In genomic region chr2L:18899862-18900261, dm6 we compare ENCODE assay signal across 1 fruit fly cellular context.
TF ChIP-seq lines count a peak whose summit lies in the region.

No protein-coding gene starts in this region.

TF ChIP-seq in whole organism, embryonic, 481 proteins besides CTCF, POLR2A, EP300 and RAD21 (continued from another document):
- peak; percentile 25 for TF ChIP-seq Antp (GFP tag; optimal IDR thresholded peaks at IDR 0.05; lab: Kevin White, UChicago)
- TF ChIP-seq H2.0 (GFP tag; IDR thresholded peaks at IDR 0.05; lab: Robert Waterston, UW): no peak
- TF ChIP-seq phol (tag; optimal IDR thresholded peaks at IDR 0.05; lab: Kevin White, UChicago): peak; percentile 78
- TF ChIP-seq danr (GFP tag; IDR thresholded peaks at IDR 0.05; lab: Robert Waterston, UW): peak; percentile 50; the same call in 1 of the 2 replicates
- TF ChIP-seq Nf-YA (GFP tag; IDR thresholded peaks at IDR 0.05; lab: Robert Waterston, UW): no peak
- TF ChIP-seq stwl (tag; optimal IDR thresholded peaks at IDR 0.05; lab: Kevin White, UChicago): peak; percentile 25
- no peak for TF ChIP-seq CG6791 (GFP tag; IDR thresholded peaks at IDR 0.05; lab: Robert Waterston, UW; ENCODE audit: partially characterized antibody)
- TF ChIP-seq Mrtf (GFP tag; IDR thresholded peaks at IDR 0.05; lab: Robert Waterston, UW): no peak
- no peak for TF ChIP-seq sc (optimal IDR thresholded peaks at IDR 0.05; lab: Kevin White, UChicago)
- peak; percentile 25 for TF ChIP-seq sc (GFP tag; optimal IDR thresholded peaks at IDR 0.05; lab: Kevin White, UChicago)
- TF ChIP-seq CG10366 (GFP tag; IDR thresholded peaks at IDR 0.05; lab: Robert Waterston, UW): peak; percentile 17; the same call in 1 of the 2 replicates
- TF ChIP-seq Ravus (GFP tag; IDR thresholded peaks at IDR 0.05; lab: Robert Waterston, UW): no peak
- no peak for TF ChIP-seq mld (GFP tag; IDR thresholded peaks at IDR 0.05; lab: Robert Waterston, UW; ENCODE audit: partially characterized antibody)
- TF ChIP-seq Opbp (GFP tag; IDR thresholded peaks at IDR 0.05; lab: Robert Waterston, UW; ENCODE audit: partially characterized antibody): no peak
- TF ChIP-seq CG10321 (GFP tag; IDR thresholded peaks at IDR 0.05; lab: Robert Waterston, UW): no peak
- no peak for TF ChIP-seq ato (GFP tag; IDR thresholded peaks at IDR 0.05; lab: Robert Waterston, UW; ENCODE audit: partially characterized antibody)
- TF ChIP-seq CG2712 (tag; optimal IDR thresholded peaks at IDR 0.05; lab: Kevin White, UChicago): peak; percentile 84
- no peak for TF ChIP-seq Adf1 (GFP tag; IDR thresholded peaks at IDR 0.05; lab: Robert Waterston, UW)
- no peak for TF ChIP-seq disco-r (GFP tag; optimal IDR thresholded peaks at IDR 0.05; lab: Kevin White, UChicago)
- TF ChIP-seq Abd-B (GFP tag; optimal IDR thresholded peaks at IDR 0.05; lab: Kevin White, UChicago): peak; percentile 35
- no peak for TF ChIP-seq da (GFP tag; optimal IDR thresholded peaks at IDR 0.05; lab: Kevin White, UChicago)
- TF ChIP-seq seq (GFP tag; IDR thresholded peaks at IDR 0.05; lab: Robert Waterston, UW): no peak
- TF ChIP-seq bsh (GFP tag; optimal IDR thresholded peaks at IDR 0.05; lab: Kevin White, UChicago): peak in 1 of 2 experiments; percentile 84
- TF ChIP-seq CG18476 (GFP tag; optimal IDR thresholded peaks at IDR 0.05; lab: Kevin White, UChicago): no peak
- TF ChIP-seq mirr (GFP tag; optimal IDR thresholded peaks at IDR 0.05; lab: Kevin White, UChicago): no peak
- TF ChIP-seq CG10959 (GFP tag; IDR thresholded peaks at IDR 0.05; lab: Robert Waterston, UW): peak; percentile 64
- TF ChIP-seq TFAM (GFP tag; optimal IDR thresholded peaks at IDR 0.05; lab: Kevin White, UChicago): no peak
- peak; percentile 21 to 41 for TF ChIP-seq dpn (GFP tag; optimal IDR thresholded peaks at IDR 0.05; lab: Kevin White, UChicago)
- TF ChIP-seq CG11695 (GFP tag; IDR thresholded peaks at IDR 0.05; lab: Robert Waterston, UW): no peak
- no peak for TF ChIP-seq CG4854 (GFP tag; optimal IDR thresholded peaks at IDR 0.05; lab: Kevin White, UChicago)
- TF ChIP-seq Mad (GFP tag; optimal IDR thresholded peaks at IDR 0.05; lab: Kevin White, UChicago): no peak
- peak; percentile 84 for TF ChIP-seq dmrt11E (tag; optimal IDR thresholded peaks at IDR 0.05; lab: Kevin White, UChicago)
- peak; percentile 34; the same call in 1 of the 2 replicates for TF ChIP-seq Gsc (GFP tag; IDR thresholded peaks at IDR 0.05; lab: Robert Waterston, UW)
- no peak for TF ChIP-seq CG3847 (GFP tag; IDR thresholded peaks at IDR 0.05; lab: Robert Waterston, UW)
- TF ChIP-seq CG12299 (tag; optimal IDR thresholded peaks at IDR 0.05; lab: Kevin White, UChicago): no peak
- TF ChIP-seq knrl (GFP tag; IDR thresholded peaks at IDR 0.05; lab: Robert Waterston, UW; ENCODE audit: partially characterized antibody): no peak
- no peak for TF ChIP-seq CG5953 (GFP tag; IDR thresholded peaks at IDR 0.05; lab: Robert Waterston, UW)
- no peak for TF ChIP-seq CG6813 (GFP tag; optimal IDR thresholded peaks at IDR 0.05; lab: Kevin White, UChicago)
- TF ChIP-seq unc-4 (GFP tag; IDR thresholded peaks at IDR 0.05; lab: Robert Waterston, UW; ENCODE audit: partially characterized antibody): no peak
- TF ChIP-seq Med (GFP tag; lab: Kevin White, UChicago): peak; percentile 87
- no peak for TF ChIP-seq tx (GFP tag; optimal IDR thresholded peaks at IDR 0.05; lab: Kevin White, UChicago)
- no peak for TF ChIP-seq CG17612 (GFP tag; IDR thresholded peaks at IDR 0.05; lab: Robert Waterston, UW)
- no peak for TF ChIP-seq CG6175 (GFP tag; IDR thresholded peaks at IDR 0.05; lab: Robert Waterston, UW)
- TF ChIP-seq CG13424 (tag; optimal IDR thresholded peaks at IDR 0.05; lab: Kevin White, UChicago): peak; percentile 56
- TF ChIP-seq Sox100B (GFP tag; optimal IDR thresholded peaks at IDR 0.05; lab: Kevin White, UChicago): peak; percentile 24
- TF ChIP-seq CG7928 (GFP tag; optimal IDR thresholded peaks at IDR 0.05; lab: Kevin White, UChicago): no peak
- TF ChIP-seq gcm (GFP tag; optimal IDR thresholded peaks at IDR 0.05; lab: Kevin White, UChicago): no peak
- peak; percentile 44 for TF ChIP-seq CG8924 (tag; optimal IDR thresholded peaks at IDR 0.05; lab: Kevin White, UChicago)
- no peak for TF ChIP-seq prd (optimal IDR thresholded peaks at IDR 0.05; lab: Kevin White, UChicago)
- peak; percentile 71 for TF ChIP-seq prd (GFP tag; IDR thresholded peaks at IDR 0.05; lab: Robert Waterston, UW)
- TF ChIP-seq sug (tag; optimal IDR thresholded peaks at IDR 0.05; lab: Kevin White, UChicago): no peak
- TF ChIP-seq CG31388 (GFP tag; optimal IDR thresholded peaks at IDR 0.05; lab: Kevin White, UChicago): no peak
- no peak; the same call in 2 of the 3 replicates for TF ChIP-seq H15 (GFP tag; IDR thresholded peaks at IDR 0.05; lab: Robert Waterston, UW)
- TF ChIP-seq Bgb (GFP tag; IDR thresholded peaks at IDR 0.05; lab: Robert Waterston, UW; ENCODE audit: partially characterized antibody): no peak
- TF ChIP-seq CG18262 (tag; optimal IDR thresholded peaks at IDR 0.05; lab: Kevin White, UChicago): peak; percentile 83
- TF ChIP-seq tgo (GFP tag; IDR thresholded peaks at IDR 0.05; lab: Robert Waterston, UW): no peak
- TF ChIP-seq B-H1 (GFP tag; IDR thresholded peaks at IDR 0.05; lab: Robert Waterston, UW): peak; percentile 30; the same call in 2 of the 3 replicates
- TF ChIP-seq CG2889 (GFP tag; IDR thresholded peaks at IDR 0.05; lab: Robert Waterston, UW): no peak
- peak; percentile 62 for TF ChIP-seq CG7839 (tag; optimal IDR thresholded peaks at IDR 0.05; lab: Kevin White, UChicago)
- peak; percentile 37; the same call in 1 of the 2 replicates for TF ChIP-seq CG4360 (GFP tag; IDR thresholded peaks at IDR 0.05; lab: Robert Waterston, UW)
- TF ChIP-seq dm (GFP tag; optimal IDR thresholded peaks at IDR 0.05; lab: Kevin White, UChicago): no peak
- peak; percentile 57 for TF ChIP-seq D19B (GFP tag; optimal IDR thresholded peaks at IDR 0.05; lab: Kevin White, UChicago)
- TF ChIP-seq HmgZ (tag; optimal IDR thresholded peaks at IDR 0.05; lab: Kevin White, UChicago): no peak
- TF ChIP-seq CG43689 (GFP tag; IDR thresholded peaks at IDR 0.05; lab: Robert Waterston, UW): no peak
- TF ChIP-seq HLH3B (GFP tag; IDR thresholded peaks at IDR 0.05; lab: Robert Waterston, UW): 0 out of 2 replicates have a peak, but pooled peaks have one; percentile 42
- no peak for TF ChIP-seq CG13894 (tag; optimal IDR thresholded peaks at IDR 0.05; lab: Kevin White, UChicago)
- peak; percentile 74 for TF ChIP-seq dmrt99B (tag; optimal IDR thresholded peaks at IDR 0.05; lab: Kevin White, UChicago)
- no peak for TF ChIP-seq dimm (GFP tag; IDR thresholded peaks at IDR 0.05; lab: Robert Waterston, UW)
- TF ChIP-seq grau (tag; optimal IDR thresholded peaks at IDR 0.05; lab: Kevin White, UChicago): peak; percentile 56
- no peak for TF ChIP-seq MESR4 (GFP tag; optimal IDR thresholded peaks at IDR 0.05; lab: Kevin White, UChicago)
- no peak for TF ChIP-seq Lhr (GFP tag; optimal IDR thresholded peaks at IDR 0.05; lab: Kevin White, UChicago)
- TF ChIP-seq CG4730 (GFP tag; IDR thresholded peaks at IDR 0.05; lab: Robert Waterston, UW): no peak
- peak; percentile 65 for TF ChIP-seq Ssrp (tag; optimal IDR thresholded peaks at IDR 0.05; lab: Kevin White, UChicago)
- peak; percentile 61; the same call in 2 of the 3 replicates for TF ChIP-seq zfh1 (GFP tag; IDR thresholded peaks at IDR 0.05; lab: Robert Waterston, UW)
- no peak for TF ChIP-seq exex (tag; optimal IDR thresholded peaks at IDR 0.05; lab: Kevin White, UChicago)
- no peak for TF ChIP-seq CG4617 (GFP tag; optimal IDR thresholded peaks at IDR 0.05; lab: Kevin White, UChicago; ENCODE audit: borderline replicate concordance)
- TF ChIP-seq tll (GFP tag; optimal IDR thresholded peaks at IDR 0.05; lab: Kevin White, UChicago): no peak
- TF ChIP-seq Vsx1 (GFP tag; optimal IDR thresholded peaks at IDR 0.05; lab: Kevin White, UChicago): no peak
- no peak for TF ChIP-seq CG2120 (GFP tag; optimal IDR thresholded peaks at IDR 0.05; lab: Kevin White, UChicago)
- TF ChIP-seq croc (GFP tag; conservative IDR thresholded peaks at IDR 0.05; lab: Robert Waterston, UW): peak; percentile 72
- TF ChIP-seq Hmx (GFP tag; optimal IDR thresholded peaks at IDR 0.05; lab: Kevin White, UChicago): no peak
- peak; percentile 48 for TF ChIP-seq CG8359 (GFP tag; optimal IDR thresholded peaks at IDR 0.05; lab: Kevin White, UChicago; ENCODE audit: borderline replicate concordance)
- TF ChIP-seq NK7.1 (GFP tag; optimal IDR thresholded peaks at IDR 0.05; lab: Kevin White, UChicago): no peak
- TF ChIP-seq esg (GFP tag; conservative IDR thresholded peaks at IDR 0.05; lab: Robert Waterston, UW): 0 out of 2 replicates have a peak, but pooled peaks have one; percentile 22
- no peak for TF ChIP-seq Aef1 (GFP tag; IDR thresholded peaks at IDR 0.05; lab: Robert Waterston, UW)
- TF ChIP-seq kni (GFP tag; optimal IDR thresholded peaks at IDR 0.05; lab: Kevin White, UChicago): no peak
- no peak for TF ChIP-seq odd (GFP tag; optimal IDR thresholded peaks at IDR 0.05; lab: Kevin White, UChicago)
- TF ChIP-seq slbo (GFP tag; IDR thresholded peaks at IDR 0.05; lab: Robert Waterston, UW): no peak
- TF ChIP-seq Usf (GFP tag; optimal IDR thresholded peaks at IDR 0.05; lab: Kevin White, UChicago): peak; percentile 21
- TF ChIP-seq CG10979 (tag; optimal IDR thresholded peaks at IDR 0.05; lab: Kevin White, UChicago): peak; percentile 73
- peak; percentile 71 for TF ChIP-seq Sox102F (GFP tag; optimal IDR thresholded peaks at IDR 0.05; lab: Kevin White, UChicago)
- TF ChIP-seq CG6272 (GFP tag; IDR thresholded peaks at IDR 0.05; lab: Robert Waterston, UW): no peak
- no peak for TF ChIP-seq Bteb2 (GFP tag; optimal IDR thresholded peaks at IDR 0.05; lab: Kevin White, UChicago)
- no peak for TF ChIP-seq CG12104 (GFP tag; optimal IDR thresholded peaks at IDR 0.05; lab: Kevin White, UChicago)
- TF ChIP-seq gro (GFP tag; optimal IDR thresholded peaks at IDR 0.05; lab: Kevin White, UChicago): no peak
- no peak for TF ChIP-seq CG18764 (GFP tag; optimal IDR thresholded peaks at IDR 0.05; lab: Kevin White, UChicago)
- no peak for TF ChIP-seq CG17186 (GFP tag; optimal IDR thresholded peaks at IDR 0.05; lab: Kevin White, UChicago)
- TF ChIP-seq nerfin-2 (GFP tag; IDR thresholded peaks at IDR 0.05; lab: Robert Waterston, UW; ENCODE audit: partially characterized antibody): no peak
- no peak for TF ChIP-seq CG2129 (GFP tag; IDR thresholded peaks at IDR 0.05; lab: Robert Waterston, UW; ENCODE audit: partially characterized antibody)
- no peak for TF ChIP-seq Kr (GFP tag; optimal IDR thresholded peaks at IDR 0.05; lab: Kevin White, UChicago)
- TF ChIP-seq Hr78 (GFP tag; optimal IDR thresholded peaks at IDR 0.05; lab: Kevin White, UChicago): no peak
- peak; percentile 8; the same call in 1 of the 2 replicates for TF ChIP-seq onecut (GFP tag; IDR thresholded peaks at IDR 0.05; lab: Robert Waterston, UW)
- peak; percentile 13 for TF ChIP-seq CG7271 (tag; optimal IDR thresholded peaks at IDR 0.05; lab: Kevin White, UChicago)
- no peak for TF ChIP-seq CG11398 (GFP tag; optimal IDR thresholded peaks at IDR 0.05; lab: Kevin White, UChicago)
- TF ChIP-seq unpg (GFP tag; optimal IDR thresholded peaks at IDR 0.05; lab: Kevin White, UChicago): peak; percentile 69
- no peak for TF ChIP-seq HLHmδ (GFP tag; optimal IDR thresholded peaks at IDR 0.05; lab: Kevin White, UChicago)
- TF ChIP-seq Doc2 (GFP tag; IDR thresholded peaks at IDR 0.05; lab: Robert Waterston, UW): no peak
- no peak for TF ChIP-seq CG12769 (tag; optimal IDR thresholded peaks at IDR 0.05; lab: Kevin White, UChicago)
- TF ChIP-seq CG10543 (GFP tag; optimal IDR thresholded peaks at IDR 0.05; lab: Kevin White, UChicago): no peak
- TF ChIP-seq NC2α (GFP tag; optimal IDR thresholded peaks at IDR 0.05; lab: Kevin White, UChicago): no peak
- TF ChIP-seq CG2199 (GFP tag; IDR thresholded peaks at IDR 0.05; lab: Robert Waterston, UW): no peak
- TF ChIP-seq CG18011 (GFP tag; optimal IDR thresholded peaks at IDR 0.05; lab: Kevin White, UChicago): no peak
- TF ChIP-seq ash1 (GFP tag; optimal IDR thresholded peaks at IDR 0.05; lab: Kevin White, UChicago): no peak
- peak; percentile 56 for TF ChIP-seq Xbp1 (GFP tag; optimal IDR thresholded peaks at IDR 0.05; lab: Kevin White, UChicago)
- no peak for TF ChIP-seq YL-1 (GFP tag; optimal IDR thresholded peaks at IDR 0.05; lab: Kevin White, UChicago)
- TF ChIP-seq CG18599 (GFP tag; optimal IDR thresholded peaks at IDR 0.05; lab: Kevin White, UChicago): no peak
- no peak for TF ChIP-seq Hand (GFP tag; optimal IDR thresholded peaks at IDR 0.05; lab: Kevin White, UChicago)
- TF ChIP-seq HLH54F (GFP tag; optimal IDR thresholded peaks at IDR 0.05; lab: Kevin White, UChicago): no peak
- TF ChIP-seq CG16813 (GFP tag; IDR thresholded peaks at IDR 0.05; lab: Robert Waterston, UW; ENCODE audit: partially characterized antibody): no peak
